Fruit fly (Drosophila melanogaster): Measurements from ENCODE around the gene cype.
A peak's percentile ranks its signal among the peaks of the same experiment; 100 is the strongest.

Gene cype

DNA sequence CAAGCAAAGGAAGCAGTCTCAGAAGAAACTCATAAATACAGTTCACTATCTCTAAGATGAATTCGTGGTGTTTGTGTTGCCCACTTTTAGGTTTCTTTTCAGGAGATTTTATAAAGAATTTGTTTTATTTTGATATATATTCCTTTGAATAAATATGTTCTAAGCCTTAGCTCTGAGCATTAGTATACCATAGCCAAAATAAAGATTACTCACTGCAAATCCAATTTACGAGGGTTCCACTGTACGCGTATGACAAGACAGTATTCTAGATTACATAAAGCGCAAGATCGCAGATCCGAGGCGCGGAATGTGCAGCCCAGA is 34.4 kb upstream of the cype start (continued):
- TF ChIP-seq CG6792 (GFP tag; optimal IDR thresholded peaks at IDR 0.05): peak; percentile 91
- TF ChIP-seq CG16779 (tag; optimal IDR thresholded peaks at IDR 0.05): peak; percentile 86
- peak; percentile 87 for TF ChIP-seq CG7368 (GFP tag; optimal IDR thresholded peaks at IDR 0.05)
- peak; percentile 84 for TF ChIP-seq Eip93F (GFP tag; optimal IDR thresholded peaks at IDR 0.05)
- peak; percentile 77 for TF ChIP-seq CG6854 (GFP tag; optimal IDR thresholded peaks at IDR 0.05)
- TF ChIP-seq Gug (GFP tag; IDR thresholded peaks at IDR 0.05): peak; percentile 73
- TF ChIP-seq dsx (GFP tag; optimal IDR thresholded peaks at IDR 0.05; ENCODE audit: poor library complexity, severe bottlenecking): peak; percentile 96
- TF ChIP-seq Hr39 (GFP tag; optimal IDR thresholded peaks at IDR 0.05): peak; percentile 89
- TF ChIP-seq Smox (GFP tag; optimal IDR thresholded peaks at IDR 0.05): peak; percentile 94
- peak; percentile 92 for TF ChIP-seq CG6808 (GFP tag; optimal IDR thresholded peaks at IDR 0.05)
- TF ChIP-seq svp (GFP tag): peak; percentile 92
- peak; percentile 92 for TF ChIP-seq Sox15 (GFP tag; optimal IDR thresholded peaks at IDR 0.05)
- peak; percentile 94 for TF ChIP-seq pdm3 (GFP tag; optimal IDR thresholded peaks at IDR 0.05)
- peak; percentile 66 for TF ChIP-seq CG11294 (GFP tag; IDR thresholded peaks at IDR 0.05)
- peak; percentile 92 for TF ChIP-seq CG34406 (GFP tag; optimal IDR thresholded peaks at IDR 0.05)

DNA sequence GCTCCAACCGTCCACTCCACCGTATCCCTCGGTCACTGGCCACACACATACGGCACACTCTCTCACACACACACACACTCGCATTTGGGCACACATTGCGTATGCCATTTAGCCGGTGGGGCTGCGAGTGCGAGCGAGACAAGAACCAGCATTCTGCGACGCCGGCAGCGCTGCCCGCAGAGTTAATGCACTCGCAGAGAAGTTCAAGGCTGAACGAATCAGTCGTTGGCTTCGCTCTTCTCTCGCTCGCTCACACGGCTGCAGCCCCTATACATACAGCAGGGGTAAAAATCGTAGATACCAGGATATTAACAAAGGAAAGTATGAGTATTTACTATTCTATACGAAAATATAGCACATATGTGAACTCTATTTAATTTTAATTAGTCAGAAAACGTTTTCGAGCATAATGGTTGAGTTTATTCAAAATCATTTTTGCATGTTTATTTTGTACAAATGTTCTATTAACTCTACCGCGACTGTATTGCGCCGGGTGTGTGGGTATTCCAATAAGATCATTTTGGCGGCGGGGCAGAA is 34.0 kb upstream of the cype start:
- TF ChIP-seq CG8632 (GFP tag; optimal IDR thresholded peaks at IDR 0.05): peak; percentile 94
- TF ChIP-seq CG1621 (tag; optimal IDR thresholded peaks at IDR 0.05): peak; percentile 94
- TF ChIP-seq Eip78C (GFP tag): peak; percentile 98
- peak; percentile 94 for TF ChIP-seq CG8119 (GFP tag; IDR thresholded peaks at IDR 0.05)
- TF ChIP-seq Eip75B (GFP tag; optimal IDR thresholded peaks at IDR 0.05): peak; percentile 97
- TF ChIP-seq esn (GFP tag; optimal IDR thresholded peaks at IDR 0.05): peak; percentile 96
- TF ChIP-seq fd85E (GFP tag; optimal IDR thresholded peaks at IDR 0.05): peak; percentile 86
- no peak for TF ChIP-seq vri (GFP tag; optimal IDR thresholded peaks at IDR 0.05)
- TF ChIP-seq CG6163 (GFP tag; IDR thresholded peaks at IDR 0.05): peak; percentile 96
- TF ChIP-seq net (GFP tag; optimal IDR thresholded peaks at IDR 0.05): peak; percentile 96
- TF ChIP-seq CG34406 (GFP tag; optimal IDR thresholded peaks at IDR 0.05): peak; percentile 95
- TF ChIP-seq salr (GFP tag; optimal IDR thresholded peaks at IDR 0.05): peak; percentile 82 to 86
- peak; percentile 96 for TF ChIP-seq CG6808 (GFP tag; optimal IDR thresholded peaks at IDR 0.05)
- TF ChIP-seq CG11762 (GFP tag; optimal IDR thresholded peaks at IDR 0.05; ENCODE audit: insufficient read depth): peak; percentile 91
- peak; percentile 88 for TF ChIP-seq Eip93F (GFP tag; optimal IDR thresholded peaks at IDR 0.05)
- TF ChIP-seq Hr4 (GFP tag; optimal IDR thresholded peaks at IDR 0.05): peak; percentile 89
- TF ChIP-seq CG7368 (GFP tag; optimal IDR thresholded peaks at IDR 0.05): peak; percentile 92
- TF ChIP-seq fd59A (GFP tag; optimal IDR thresholded peaks at IDR 0.05): peak; percentile 95
- TF ChIP-seq spab (GFP tag; optimal IDR thresholded peaks at IDR 0.05): peak; percentile 93
- TF ChIP-seq CG11294 (GFP tag; IDR thresholded peaks at IDR 0.05): peak; percentile 78
- peak; percentile 97 for TF ChIP-seq CG10669 (GFP tag; optimal IDR thresholded peaks at IDR 0.05)
- peak; percentile 91 for TF ChIP-seq cyc (GFP tag; optimal IDR thresholded peaks at IDR 0.05)
- peak; percentile 96 for TF ChIP-seq acj6 (GFP tag; optimal IDR thresholded peaks at IDR 0.05)
- TF ChIP-seq CG31627 (GFP tag; optimal IDR thresholded peaks at IDR 0.05): peak; percentile 95
- peak; percentile 70 for TF ChIP-seq fkh (GFP tag; optimal IDR thresholded peaks at IDR 0.05)
- peak; percentile 95 for TF ChIP-seq CG3919 (GFP tag; optimal IDR thresholded peaks at IDR 0.05)
- peak; percentile 92 for TF ChIP-seq CG32006 (GFP tag; optimal IDR thresholded peaks at IDR 0.05)
- TF ChIP-seq ss (GFP tag; optimal IDR thresholded peaks at IDR 0.05): peak; percentile 93 to 97
- peak; percentile 96 for TF ChIP-seq pdm3 (GFP tag; optimal IDR thresholded peaks at IDR 0.05)
- peak; percentile 99 for TF ChIP-seq Ets96B (tag; optimal IDR thresholded peaks at IDR 0.05)
- TF ChIP-seq Blimp-1 (GFP tag; optimal IDR thresholded peaks at IDR 0.05): peak; percentile 82
- TF ChIP-seq Gug (GFP tag; IDR thresholded peaks at IDR 0.05): peak; percentile 78
- peak; percentile 96 for TF ChIP-seq Sox102F (GFP tag; optimal IDR thresholded peaks at IDR 0.05)
- TF ChIP-seq CG6792 (GFP tag; optimal IDR thresholded peaks at IDR 0.05): peak; percentile 96
- peak; percentile 99 for TF ChIP-seq Sox14 (GFP tag; optimal IDR thresholded peaks at IDR 0.05)
- peak; percentile 94 for TF ChIP-seq CG16779 (tag; optimal IDR thresholded peaks at IDR 0.05)
- peak; percentile 94 for TF ChIP-seq Smox (GFP tag; optimal IDR thresholded peaks at IDR 0.05)
- TF ChIP-seq OdsH (GFP tag; optimal IDR thresholded peaks at IDR 0.05): peak; percentile 94
- peak; percentile 94 for TF ChIP-seq Hr39 (GFP tag; optimal IDR thresholded peaks at IDR 0.05)
- peak; percentile 94 for TF ChIP-seq achi (GFP tag; optimal IDR thresholded peaks at IDR 0.05)
- peak; percentile 93 for TF ChIP-seq CG15336 (GFP tag; IDR thresholded peaks at IDR 0.05)
- peak; percentile 80 for TF ChIP-seq CG4318 (GFP tag; optimal IDR thresholded peaks at IDR 0.05)
- peak; percentile 95 for TF ChIP-seq dsx (GFP tag; optimal IDR thresholded peaks at IDR 0.05; ENCODE audit: poor library complexity, severe bottlenecking)
- TF ChIP-seq CG10631 (GFP tag; optimal IDR thresholded peaks at IDR 0.05): peak; percentile 92
